Worm (Caenorhabditis elegans): ENCODE results near the gene gcy-7.

Gene gcy-7

ce11 chrV:8406155-8406554 is 19.0 kb downstream of the gcy-7 start:
- TF ChIP-seq him-1 (tag; optimal IDR thresholded peaks at IDR 0.05) = no peak
- TF ChIP-seq dao-5 (tag; optimal IDR thresholded peaks at IDR 0.05) = no peak
- TF ChIP-seq W03F9.2 (tag; optimal IDR thresholded peaks at IDR 0.05) = no peak

- TF ChIP-seq dao-5 (tag; optimal IDR thresholded peaks at IDR 0.05) (no peak), him-1 (tag; optimal IDR thresholded peaks at IDR 0.05) (no peak), W03F9.2 (tag; optimal IDR thresholded peaks at IDR 0.05) (no peak)
Observed at ce11 chrV:8406911-8407310, 19.8 kb downstream of the gcy-7 start.

ce11 chrV:8409594-8409993 is 22.4 kb downstream of the gcy-7 start:
- TF ChIP-seq dao-5 (tag; optimal IDR thresholded peaks at IDR 0.05) = no peak
- no peak for TF ChIP-seq him-1 (tag; optimal IDR thresholded peaks at IDR 0.05)
- no peak for TF ChIP-seq W03F9.2 (tag; optimal IDR thresholded peaks at IDR 0.05)

ce11 chrV:8410406-8410805 is 23.2 kb downstream of the gcy-7 start, which contains the start of gene F52E1.2:
TSS of gene F52E1.2 (plus strand) at chrV:8410595.
- TF ChIP-seq W03F9.2 (tag; optimal IDR thresholded peaks at IDR 0.05) (no peak), him-1 (tag; optimal IDR thresholded peaks at IDR 0.05) (no peak), dao-5 (tag; optimal IDR thresholded peaks at IDR 0.05) (no peak)

- no peak for TF ChIP-seq dao-5 (tag; optimal IDR thresholded peaks at IDR 0.05)
- TF ChIP-seq him-1 (tag; optimal IDR thresholded peaks at IDR 0.05) = no peak
- no peak for TF ChIP-seq W03F9.2 (tag; optimal IDR thresholded peaks at IDR 0.05)
Observed at ce11 chrV:8413432-8414021, 26.4 kb downstream of the gcy-7 start, which contains the start of gene vha-18. TSS of gene vha-18 (minus strand) at chrV:8413482.

- no peak for TF ChIP-seq him-1 (tag; optimal IDR thresholded peaks at IDR 0.05)
- TF ChIP-seq dao-5 (tag; optimal IDR thresholded peaks at IDR 0.05) = no peak
- no peak for TF ChIP-seq W03F9.2 (tag; optimal IDR thresholded peaks at IDR 0.05)
Observed at ce11 chrV:8414036-8414728, 27.0 kb downstream of the gcy-7 start, which contains the start of gene pos-1. TSS of gene pos-1 (plus strand) at chrV:8414086.

ce11 chrV:8415113-8415530 is 28.0 kb downstream of the gcy-7 start:
- TF ChIP-seq dao-5 (tag; optimal IDR thresholded peaks at IDR 0.05) = peak; percentile 51
- no peak for TF ChIP-seq W03F9.2 (tag; optimal IDR thresholded peaks at IDR 0.05)

- TF ChIP-seq W03F9.2 (tag; optimal IDR thresholded peaks at IDR 0.05) (no peak), him-1 (tag; optimal IDR thresholded peaks at IDR 0.05) (no peak), dao-5 (tag; optimal IDR thresholded peaks at IDR 0.05) (no peak)
Observed at ce11 chrV:8417271-8417670, 30.1 kb downstream of the gcy-7 start.

- TF ChIP-seq W03F9.2 (tag; optimal IDR thresholded peaks at IDR 0.05) = no peak
- no peak for TF ChIP-seq him-1 (tag; optimal IDR thresholded peaks at IDR 0.05)
Observed at ce11 chrV:8424840-8425814, 38.0 kb downstream of the gcy-7 start.

ce11 chrV:8426210-8426609 is 39.1 kb downstream of the gcy-7 start:
- TF ChIP-seq W03F9.2 (tag; optimal IDR thresholded peaks at IDR 0.05) = no peak
- TF ChIP-seq him-1 (tag; optimal IDR thresholded peaks at IDR 0.05) = no peak
- no peak for TF ChIP-seq dao-5 (tag; optimal IDR thresholded peaks at IDR 0.05)

ce11 chrV:8426741-8427457 is 39.7 kb downstream of the gcy-7 start:
- TF ChIP-seq him-1 (tag; optimal IDR thresholded peaks at IDR 0.05) = no peak
- no peak for TF ChIP-seq dao-5 (tag; optimal IDR thresholded peaks at IDR 0.05)
- no peak for TF ChIP-seq W03F9.2 (tag; optimal IDR thresholded peaks at IDR 0.05)

- TF ChIP-seq dao-5 (tag; optimal IDR thresholded peaks at IDR 0.05) (no peak), him-1 (tag; optimal IDR thresholded peaks at IDR 0.05) (no peak), W03F9.2 (tag; optimal IDR thresholded peaks at IDR 0.05) (no peak)
Observed at ce11 chrV:8428585-8429414, 41.6 kb downstream of the gcy-7 start.
